Worm (Caenorhabditis elegans): Measurements from ENCODE around the gene Y51A2B.4.

- TF ChIP-seq sdz-38 (tag; optimal IDR thresholded peaks at IDR 0.05) (no peak), ceh-91 (GFP tag; IDR thresholded peaks at IDR 0.05) (no peak), unc-130 (GFP tag; optimal IDR thresholded peaks at IDR 0.05) (no peak), ama-1 (optimal IDR thresholded peaks at IDR 0.05) (no peak), ama-1 (GFP tag; optimal IDR thresholded peaks at IDR 0.05) (no peak), let-607 (tag; optimal IDR thresholded peaks at IDR 0.05) (no peak), egl-18 (GFP tag; IDR thresholded peaks at IDR 0.05) (no peak), B0336.3 (GFP tag; IDR thresholded peaks at IDR 0.05) (no peak)
These were observed 33.2 kb downstream of the Y51A2B.4 start, which contains the start of gene C08E8.2 for ce11 chrV:18355742-18356141.
